Worm (Caenorhabditis elegans) whole organism, L3 larva: ENCODE measurements around the gene dyci-1.

ENCODE experiments used
- ama-1 ChIP-seq: fragments of 150-350 bp; optimal IDR thresholded peaks from 2 replicates; lab custom pipeline; 2018
- lin-15B ChIP-seq: fragments of 150-350 bp; optimal IDR thresholded peaks from 2 replicates; lab custom pipeline; 2014; ENCODE audit warnings: missing biosample characterization, missing genetic modification characterization
- nhr-237 ChIP-seq: fragments of 150-350 bp; optimal IDR thresholded peaks from 2 replicates; lab custom pipeline; 2014; ENCODE audit warnings: missing biosample characterization, missing genetic modification characterization
- nhr-28 ChIP-seq: fragments of 150-350 bp; optimal IDR thresholded peaks from 2 replicates; lab custom pipeline; 2014; ENCODE audit warnings: missing biosample characterization, missing genetic modification characterization
- nhr-76 ChIP-seq: fragments of 150-350 bp; sonication (generic microtip); optimal IDR thresholded peaks from 5 replicates; lab custom pipeline; 2014; ENCODE audit warnings: missing biosample characterization, missing genetic modification characterization
- skn-1 ChIP-seq: fragments of 150-350 bp; optimal IDR thresholded peaks from 2 replicates; lab custom pipeline; 2014; ENCODE audit warnings: missing biosample characterization, missing genetic modification characterization
- tbx-2 ChIP-seq: sonication (generic microtip); optimal IDR thresholded peaks from 2 replicates; lab custom pipeline; 2016; ENCODE audit warnings: mild to moderate bottlenecking, missing genetic modification characterization, missing compliant biosample characterization
- unc-62 ChIP-seq: fragments of 150-350 bp; sonication (generic microtip); optimal IDR thresholded peaks from 4 replicates; lab custom pipeline; 2014; ENCODE audit warnings: missing biosample characterization, missing genetic modification reagents, missing genetic modification characterization

DNA sequence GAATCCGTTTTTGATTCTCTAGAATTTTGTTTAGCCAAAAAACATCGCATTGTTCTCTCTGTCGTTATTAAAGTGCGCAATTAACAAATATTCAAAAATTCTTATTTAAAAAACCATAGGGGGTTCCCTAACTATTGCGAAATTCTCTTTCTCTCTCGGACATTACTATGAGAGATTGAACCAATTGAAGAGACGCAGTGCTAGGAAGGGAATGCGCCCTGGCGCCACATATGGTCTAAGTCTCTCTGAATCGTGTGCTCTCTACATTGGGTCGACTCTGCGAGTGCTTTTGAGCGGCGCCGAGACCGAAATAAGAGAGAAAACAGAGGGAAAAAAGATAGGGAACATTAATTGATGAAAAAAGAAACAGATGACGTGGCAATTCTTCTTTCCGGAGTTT, 801 bp upstream of the dyci-1 start:
- TF ChIP-seq unc-62 (GFP tag; lab: Kevin White, UChicago) (no peak), skn-1 (tag; lab: Kevin White, UChicago) (peak; percentile 14), lin-15B (tag; lab: Kevin White, UChicago) (peak; percentile 52), nhr-76 (no peak), nhr-28 (tag; lab: Kevin White, UChicago) (no peak), tbx-2 (peak; percentile 4), nhr-237 (tag; lab: Kevin White, UChicago) (no peak), ama-1 (no peak)
